Worm (Caenorhabditis elegans) whole organism, mixed stage, embryonic: ENCODE data around the gene T19H12.15.

Experiments
- M03D4.4 ChIP-seq: sonication (generic microtip); optimal IDR thresholded peaks from 2 replicates; lab custom pipeline; 2017; ENCODE audit warnings: mild to moderate bottlenecking, missing genetic modification characterization, missing compliant biosample characterization
- blmp-1 ChIP-seq: fragments of 150-350 bp; optimal IDR thresholded peaks from 2 replicates; lab custom pipeline; 2014; ENCODE audit warnings: missing biosample characterization, missing genetic modification characterization
- ceh-43 ChIP-seq: fragments of 200-800 bp; sonication (Bioruptor generic); optimal IDR thresholded peaks from 2 replicates; lab custom pipeline; 2018; ENCODE audit warnings: mild to moderate bottlenecking, missing genetic modification characterization, moderate library complexity, missing compliant biosample characterization
- ces-1 ChIP-seq: fragments of 150-350 bp; optimal IDR thresholded peaks from 2 replicates; lab custom pipeline; 2014; ENCODE audit warnings: missing biosample characterization, missing genetic modification reagents, missing genetic modification characterization
- cnd-1 ChIP-seq: fragments of 200-800 bp; sonication (Bioruptor generic); optimal IDR thresholded peaks from 2 replicates; lab custom pipeline; 2018; ENCODE audit warnings: mild to moderate bottlenecking, missing genetic modification characterization, missing compliant biosample characterization
- elt-1 ChIP-seq: sonication (generic microtip); optimal IDR thresholded peaks from 2 replicates; lab custom pipeline; 2017; ENCODE audit warnings: missing genetic modification characterization, mild to moderate bottlenecking, missing compliant biosample characterization, antibody characterized with exemption, moderate library complexity, borderline replicate concordance; ENCODE audit not compliant: insufficient read depth
- lin-13 ChIP-seq: fragments of 150-350 bp; optimal IDR thresholded peaks from 2 replicates; lab custom pipeline; 2014; ENCODE audit warnings: missing biosample characterization, missing genetic modification characterization
- mab-5 ChIP-seq: fragments of 150-350 bp; optimal IDR thresholded peaks from 2 replicates; lab custom pipeline; 2014; ENCODE audit warnings: missing biosample characterization, missing genetic modification characterization
- mep-1 ChIP-seq: fragments of 150-350 bp; optimal IDR thresholded peaks from 2 replicates; lab custom pipeline; 2017; ENCODE audit warnings: missing biosample characterization, missing genetic modification reagents, missing genetic modification characterization, inconsistent platforms
- nhr-12 ChIP-seq: fragments of 150-350 bp; optimal IDR thresholded peaks from 2 replicates; lab custom pipeline; 2014; ENCODE audit warnings: missing biosample characterization, missing genetic modification characterization
- nhr-2 ChIP-seq: fragments of 150-350 bp; optimal IDR thresholded peaks from 2 replicates; lab custom pipeline; 2014; ENCODE audit warnings: missing biosample characterization, missing genetic modification characterization
- nhr-237 ChIP-seq: fragments of 150-350 bp; optimal IDR thresholded peaks from 2 replicates; lab custom pipeline; 2014; ENCODE audit warnings: missing biosample characterization, missing genetic modification characterization
- nhr-28 ChIP-seq: fragments of 150-350 bp; optimal IDR thresholded peaks from 2 replicates; lab custom pipeline; 2014; ENCODE audit warnings: missing biosample characterization, missing genetic modification characterization
- sem-2 ChIP-seq: fragments of 200-800 bp; sonication (Bioruptor generic); optimal IDR thresholded peaks from 2 replicates; lab custom pipeline; 2018; ENCODE audit warnings: mild to moderate bottlenecking, missing genetic modification characterization, missing compliant biosample characterization
- snpc-4 ChIP-seq: fragments of 150-350 bp; optimal IDR thresholded peaks from 2 replicates; lab custom pipeline; 2014; ENCODE audit warnings: missing biosample characterization, missing genetic modification characterization
- sptf-1 ChIP-seq: sonication (generic microtip); optimal IDR thresholded peaks from 2 replicates; lab custom pipeline; 2017; ENCODE audit warnings: mild to moderate bottlenecking, missing genetic modification characterization, moderate library complexity, missing compliant biosample characterization
- tbx-8 ChIP-seq: fragments of 200-800 bp; sonication (Bioruptor generic); optimal IDR thresholded peaks from 2 replicates; lab custom pipeline; 2018; ENCODE audit warnings: mild to moderate bottlenecking, missing genetic modification characterization, moderate library complexity, missing compliant biosample characterization
- unc-39 ChIP-seq: fragments of 150-350 bp; optimal IDR thresholded peaks from 2 replicates; lab custom pipeline; 2014; ENCODE audit warnings: missing biosample characterization, missing genetic modification characterization
- unc-62 ChIP-seq: fragments of 150-350 bp; optimal IDR thresholded peaks from 2 replicates; lab custom pipeline; 2014; ENCODE audit warnings: missing biosample characterization, missing genetic modification reagents, missing genetic modification characterization

The T19H12.15 gene

DNA sequence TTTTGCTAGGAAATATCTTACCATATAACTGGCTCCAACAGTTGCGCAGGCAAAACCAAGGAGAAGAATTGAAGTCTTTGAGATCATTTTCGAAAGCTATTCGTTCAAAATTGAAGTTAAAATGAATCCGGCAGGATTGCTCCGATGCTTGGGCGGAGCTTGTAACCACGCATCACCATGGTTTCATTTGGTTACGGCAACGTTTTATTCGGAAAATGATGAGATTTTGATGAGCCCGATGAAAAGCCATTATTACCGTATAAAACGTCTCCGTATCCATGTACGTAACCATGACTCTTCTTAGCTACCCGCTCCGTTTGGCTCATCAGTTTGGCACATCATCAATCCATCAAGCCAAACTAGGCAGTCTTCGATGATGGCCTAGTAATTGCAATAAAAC is 38.0 kb downstream of the T19H12.15 start, which contains the start of gene cwp-1:
cwp-1 (minus strand) TSS at position 101 of the 400 bp plus-strand sequence.
- TF ChIP-seq sem-2 (no peak), M03D4.4 (no peak), sptf-1 (no peak), ceh-43 (GFP tag; lab: Kevin White, UChicago) (no peak), snpc-4 (tag; lab: Kevin White, UChicago) (no peak), nhr-237 (tag; lab: Kevin White, UChicago) (no peak), unc-62 (GFP tag; lab: Kevin White, UChicago) (no peak)
- TF ChIP-seq, all 35 proteins: peak for 0

- no peak for TF ChIP-seq blmp-1 (tag; lab: Kevin White, UChicago)
- no peak for TF ChIP-seq M03D4.4
- no peak for TF ChIP-seq tbx-8 (GFP tag; lab: Kevin White, UChicago)
- no peak for TF ChIP-seq lin-13
- TF ChIP-seq nhr-2 (tag; lab: Kevin White, UChicago) = no peak
- no peak for TF ChIP-seq ceh-43 (GFP tag; lab: Kevin White, UChicago)
Measured at ce11 chrV:4839913-4840312, 39.2 kb downstream of the T19H12.15 start, which contains the start of gene nas-9. nas-9 (minus strand) TSS chrV:4840013.

- TF ChIP-seq unc-39 (tag; lab: Kevin White, UChicago) (no peak), nhr-12 (tag; lab: Kevin White, UChicago) (no peak), lin-13 (no peak), snpc-4 (tag; lab: Kevin White, UChicago) (no peak), cnd-1 (tag; lab: Kevin White, UChicago) (no peak), nhr-237 (tag; lab: Kevin White, UChicago) (no peak), nhr-28 (tag; lab: Kevin White, UChicago) (no peak), sptf-1 (no peak), ceh-43 (GFP tag; lab: Kevin White, UChicago) (no peak), elt-1 (tag; lab: Kevin White, UChicago) (no peak), mab-5 (tag; lab: Kevin White, UChicago) (no peak), mep-1 (tag; lab: Kevin White, UChicago) (no peak), ces-1 (GFP tag; lab: Kevin White, UChicago) (no peak)
- TF ChIP-seq, all 35 proteins: peak for 0
Measured at ce11 chrV:4834277-4834676, 44.9 kb downstream of the T19H12.15 start, which contains the start of gene C37H5.14. C37H5.14 (minus strand) TSS chrV:4834377.
